Worm (Caenorhabditis elegans): ENCODE data around the gene ogdh-2.

DNA sequence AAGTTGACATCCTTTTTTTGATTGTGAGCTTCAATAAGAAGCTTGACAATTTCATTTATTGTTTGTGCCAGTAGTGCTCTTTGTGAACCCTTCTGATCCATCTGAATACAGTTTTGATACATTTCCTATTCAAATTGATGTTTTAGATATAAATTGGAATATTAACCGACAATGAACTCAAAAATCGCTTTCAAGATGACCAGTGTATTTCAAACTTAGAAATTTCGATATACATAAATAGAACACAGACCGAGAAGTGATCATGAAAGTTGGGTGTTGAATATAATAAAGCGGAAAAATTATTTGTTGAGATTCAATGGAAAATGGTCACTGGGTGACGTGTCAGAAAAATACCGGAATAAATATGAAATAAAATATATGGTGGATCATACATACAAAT is 13.0 kb upstream of the ogdh-2 start, which contains the start of gene elpc-3:
- no peak for TF ChIP-seq ama-1 (optimal IDR thresholded peaks at IDR 0.05)
- no peak for TF ChIP-seq hnd-1 (tag; optimal IDR thresholded peaks at IDR 0.05)
- TF ChIP-seq F13C5.2 (tag; optimal IDR thresholded peaks at IDR 0.05): no peak
- TF ChIP-seq B0310.2 (tag; optimal IDR thresholded peaks at IDR 0.05): no peak
- no peak for TF ChIP-seq ets-7 (tag; optimal IDR thresholded peaks at IDR 0.05)
- no peak for TF ChIP-seq tra-4 (tag; optimal IDR thresholded peaks at IDR 0.05)
- TF ChIP-seq hmbx-1 (tag; optimal IDR thresholded peaks at IDR 0.05): no peak
- TF ChIP-seq aly-1 (tag; optimal IDR thresholded peaks at IDR 0.05): no peak
- TF ChIP-seq tbx-11 (GFP tag; IDR thresholded peaks at IDR 0.05): no peak
- no peak for TF ChIP-seq scrt-1 (GFP tag; IDR thresholded peaks at IDR 0.05)
- TF ChIP-seq sea-1 (GFP tag; conservative IDR thresholded peaks at IDR 0.05): no peak
- TF ChIP-seq flt-1 (GFP tag; IDR thresholded peaks at IDR 0.05): no peak
- TF ChIP-seq pes-1 (GFP tag; IDR thresholded peaks at IDR 0.05): no peak
